Worm (Caenorhabditis elegans): ENCODE results near the gene C02B8.12.

DNA sequence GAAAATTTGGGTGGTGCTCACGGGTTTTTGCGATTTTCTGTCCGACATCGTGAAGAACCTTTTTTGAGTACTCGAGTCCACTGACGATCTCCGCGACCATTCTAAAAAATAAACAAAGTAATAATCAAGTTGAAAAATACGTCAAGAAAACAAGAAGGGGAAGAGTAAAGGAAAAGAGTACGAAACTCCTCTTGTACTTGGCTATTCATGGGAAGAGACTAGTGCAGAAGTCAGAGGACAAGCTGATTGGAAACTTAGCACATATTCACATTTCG is 36.8 kb downstream of the C02B8.12 start, which contains the start of gene dao-3:
- TF ChIP-seq unc-130 (GFP tag; optimal IDR thresholded peaks at IDR 0.05) (no peak), tlf-1 (GFP tag; optimal IDR thresholded peaks at IDR 0.05) (no peak), T07F8.4 (tag; optimal IDR thresholded peaks at IDR 0.05) (no peak), snpc-4 (GFP tag; optimal IDR thresholded peaks at IDR 0.05) (no peak), snpc-4 (tag; optimal IDR thresholded peaks at IDR 0.05) (no peak), ama-1 (optimal IDR thresholded peaks at IDR 0.05) (no peak), ama-1 (GFP tag; optimal IDR thresholded peaks at IDR 0.05) (no peak)

Data from whole organism, young adult.